Fruit fly (Drosophila melanogaster) Kc167 (cell line): Measurements from ENCODE around the gene CG6236.

ENCODE experiments used
- Myc ChIP-seq: fragments of >200 bp; optimal IDR thresholded peaks from 2 replicates; lab custom pipeline; 2017; ENCODE audit warnings: missing external identifiers
- Sin3A ChIP-seq: fragments of >200 bp; optimal IDR thresholded peaks from 2 replicates; lab custom pipeline; 2018; ENCODE audit warnings: missing external identifiers
- h ChIP-seq: fragments of >200 bp; optimal IDR thresholded peaks from 3 replicates; lab custom pipeline; 2018; ENCODE audit warnings: missing external identifiers
- insv ChIP-seq: fragments of >200 bp; optimal IDR thresholded peaks from 3 replicates; lab custom pipeline; 2018; ENCODE audit warnings: missing external identifiers
- psq ChIP-seq: fragments of >200 bp; optimal IDR thresholded peaks from 2 replicates; lab custom pipeline; 2017; ENCODE audit warnings: missing external identifiers
- ttk ChIP-seq: sonication (Bioruptor generic); optimal IDR thresholded peaks from 2 replicates; lab custom pipeline; 2017; ENCODE audit warnings: missing external identifiers

dm6 chr3R:15347822-15348221 lies 19.8 kb upstream of the CG6236 start, which contains the start of the genes CG42726 and CG42727:
- TF ChIP-seq Myc (lab: Kevin White, UChicago) (no peak), Sin3A (lab: Kevin White, UChicago) (no peak), h (lab: Kevin White, UChicago) (no peak), ttk (no peak), psq (lab: Kevin White, UChicago) (no peak), insv (lab: Kevin White, UChicago) (no peak)
